Worm (Caenorhabditis elegans) whole organism, young adult: ENCODE measurements around the gene nhr-158.

Experiments
- F23B12.7 ChIP-seq: sonication (generic microtip); optimal IDR thresholded peaks from 2 replicates; lab custom pipeline; 2017; ENCODE audit warnings: missing genetic modification characterization, mild to moderate bottlenecking, missing compliant biosample characterization, antibody characterized with exemption, moderate library complexity; ENCODE audit not compliant: insufficient read depth
- bed-1 ChIP-seq: fragments of 200-800 bp; sonication (Bioruptor generic); IDR thresholded peaks from 2 replicates; pipeline ENCODE4 v1.3.6; 2022; ENCODE audit warnings: missing genetic modification reagents, missing genetic modification characterization, missing compliant biosample characterization
- die-1 ChIP-seq: sonication (generic microtip); optimal IDR thresholded peaks from 2 replicates; lab custom pipeline; 2016; ENCODE audit warnings: missing genotype, mild to moderate bottlenecking, missing genetic modification characterization, missing compliant biosample characterization
- ekl-4 ChIP-seq: fragments of 200-800 bp; sonication (Bioruptor generic); IDR thresholded peaks from 2 replicates; pipeline ENCODE4 v1.3.6; 2022; ENCODE audit warnings: missing genetic modification reagents, missing genetic modification characterization, missing compliant biosample characterization
- ets-4 ChIP-seq: fragments of 200-800 bp; sonication (Bioruptor generic); optimal IDR thresholded peaks from 2 replicates; lab custom pipeline; 2018; ENCODE audit warnings: mild to moderate bottlenecking, missing genetic modification characterization, missing compliant biosample characterization
- him-1 ChIP-seq: sonication (generic microtip); optimal IDR thresholded peaks from 2 replicates; lab custom pipeline; 2016; ENCODE audit warnings: missing genotype, missing genetic modification reagents, missing genetic modification characterization, missing compliant biosample characterization
- nfya-1 ChIP-seq: sonication (generic microtip); optimal IDR thresholded peaks from 2 replicates; lab custom pipeline; 2017; ENCODE audit warnings: antibody characterized with exemption, missing compliant biosample characterization, missing genetic modification characterization, borderline replicate concordance; ENCODE audit not compliant: insufficient read depth
- nfyb-1 ChIP-seq: fragments of 200-800 bp; sonication (Bioruptor generic); IDR thresholded peaks from 2 replicates; pipeline ENCODE4 v1.3.6; 2022; ENCODE audit warnings: missing genetic modification reagents, missing genetic modification characterization, missing compliant biosample characterization
- pha-4 ChIP-seq: fragments of 150-350 bp; sonication (generic microtip); optimal IDR thresholded peaks from 2 replicates; lab custom pipeline; 2014; ENCODE audit warnings: missing biosample characterization, missing genetic modification reagents, missing genetic modification characterization
- snpc-4 ChIP-seq, 5 experiments: fragments of 150-350 bp in 1 of 5; sonication (generic microtip) in 4 of 5; optimal IDR thresholded peaks; 2 replicates each; lab custom pipeline; 2014 to 2018; ENCODE audit warnings: missing genetic modification characterization in 5 of 5, missing biosample characterization in 3 of 5, antibody characterized with exemption in 2 of 5, mild to moderate bottlenecking in 2 of 5, missing compliant biosample characterization in 2 of 5, missing genotype in 2 of 5, moderate library complexity in 2 of 5, missing genetic modification reagents in 1 of 5
- unc-130 ChIP-seq: sonication (generic microtip); optimal IDR thresholded peaks from 2 replicates; lab custom pipeline; 2016; ENCODE audit warnings: missing genetic modification reagents, missing genetic modification characterization, missing compliant biosample characterization
- ztf-6 ChIP-seq: fragments of 200-800 bp; sonication (Bioruptor generic); IDR thresholded peaks from 2 replicates; pipeline ENCODE4 v1.3.6; 2022; ENCODE audit warnings: missing genetic modification reagents, missing genetic modification characterization, missing compliant biosample characterization

DNA sequence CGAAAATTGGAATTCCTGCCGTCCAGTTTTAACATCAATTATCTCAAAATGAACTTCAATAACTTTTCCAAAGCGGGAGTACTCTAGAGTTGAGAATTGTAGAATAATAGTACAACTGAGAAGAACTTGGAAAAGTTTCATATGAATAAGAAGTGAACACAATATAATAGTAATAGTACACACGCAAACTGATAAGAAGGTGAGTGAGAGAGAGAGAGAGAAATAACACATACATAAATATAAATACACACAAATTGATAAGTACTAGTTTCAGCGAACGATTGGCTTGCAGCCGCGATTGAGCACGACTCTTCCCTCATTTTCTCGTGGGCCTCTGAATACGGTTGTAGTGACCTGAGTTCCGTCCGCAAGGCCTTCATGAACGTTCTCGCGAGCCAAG is 15.2 kb upstream of the nhr-158 start, which contains the start of gene C17E7.13:
- TF ChIP-seq bed-1 (GFP tag; lab: Robert Waterston, UW) (no peak), nfya-1 (tag; lab: Kevin White, UChicago) (no peak), ekl-4 (GFP tag; lab: Robert Waterston, UW) (no peak), ztf-6 (GFP tag; lab: Robert Waterston, UW) (no peak), him-1 (tag; lab: Kevin White, UChicago) (no peak), snpc-4 (GFP tag; optimal IDR thresholded peaks at IDR 0.05; lab: Kevin White, UChicago) (no peak), snpc-4 (tag; optimal IDR thresholded peaks at IDR 0.05; lab: Kevin White, UChicago) (no peak), pha-4 (no peak), nfyb-1 (GFP tag; lab: Robert Waterston, UW) (no peak), ets-4 (GFP tag; lab: Kevin White, UChicago) (no peak), unc-130 (GFP tag; lab: Kevin White, UChicago) (no peak), F23B12.7 (no peak), die-1 (tag; lab: Kevin White, UChicago) (no peak)
